Fruit fly (Drosophila melanogaster): ENCODE measurements around the gene RhoGEF3.

The RhoGEF3 gene

dm6 chr3L:324486-324885, 47.2 kb downstream of the RhoGEF3 start, which contains the start of gene CG32344 (continued):
- TF ChIP-seq scrt (GFP tag; optimal IDR thresholded peaks at IDR 0.05) (no peak), al (GFP tag; IDR thresholded peaks at IDR 0.05) (no peak), CG2889 (GFP tag; IDR thresholded peaks at IDR 0.05) (no peak), CG17802 (tag; optimal IDR thresholded peaks at IDR 0.05) (no peak), CG13424 (tag; optimal IDR thresholded peaks at IDR 0.05) (no peak), stc (GFP tag; IDR thresholded peaks at IDR 0.05) (no peak), ro (GFP tag; IDR thresholded peaks at IDR 0.05) (no peak), unpg (GFP tag; optimal IDR thresholded peaks at IDR 0.05) (no peak), CG12391 (tag; optimal IDR thresholded peaks at IDR 0.05) (peak; percentile 5), klu (GFP tag; IDR thresholded peaks at IDR 0.05) (no peak), bsh (GFP tag; optimal IDR thresholded peaks at IDR 0.05) (no peak), Dll (GFP tag; IDR thresholded peaks at IDR 0.05; ENCODE audit: partially characterized antibody) (peak; percentile 80), mld (GFP tag; IDR thresholded peaks at IDR 0.05; ENCODE audit: partially characterized antibody) (peak; percentile 50; the same call in 1 of the 3 replicates), caup (GFP tag; optimal IDR thresholded peaks at IDR 0.05; ENCODE audit: severe bottlenecking) (no peak), ara (GFP tag; IDR thresholded peaks at IDR 0.05) (no peak), cwo (GFP tag; optimal IDR thresholded peaks at IDR 0.05) (peak; percentile 78), ewg (GFP tag; optimal IDR thresholded peaks at IDR 0.05) (no peak), CG10147 (GFP tag; optimal IDR thresholded peaks at IDR 0.05) (no peak), B-H2 (GFP tag; optimal IDR thresholded peaks at IDR 0.05) (peak; percentile 40), CG1529 (GFP tag; optimal IDR thresholded peaks at IDR 0.05) (no peak), CoRest (tag; optimal IDR thresholded peaks at IDR 0.05) (peak; percentile 28), CG11456 (GFP tag; IDR thresholded peaks at IDR 0.05) (no peak), Ets97D (GFP tag; optimal IDR thresholded peaks at IDR 0.05) (peak; percentile 42), CG15514 (GFP tag; optimal IDR thresholded peaks at IDR 0.05) (peak; percentile 17), CG3726 (GFP tag; IDR thresholded peaks at IDR 0.05) (no peak), maf-S (GFP tag; optimal IDR thresholded peaks at IDR 0.05) (no peak), D19A (tag; optimal IDR thresholded peaks at IDR 0.05) (no peak), PHDP (tag; optimal IDR thresholded peaks at IDR 0.05) (peak; percentile 15), Atf6 (GFP tag; IDR thresholded peaks at IDR 0.05) (no peak), Dref (GFP tag; IDR thresholded peaks at IDR 0.05) (peak; percentile 84), H2.0 (GFP tag; IDR thresholded peaks at IDR 0.05) (no peak), grn (GFP tag; optimal IDR thresholded peaks at IDR 0.05) (peak; percentile 40), Trl (optimal IDR thresholded peaks at IDR 0.05) (no peak), Trl (GFP tag; optimal IDR thresholded peaks at IDR 0.05) (no peak), CG6683 (GFP tag; optimal IDR thresholded peaks at IDR 0.05) (no peak), Spps (tag; optimal IDR thresholded peaks at IDR 0.05) (no peak), lbe (GFP tag; optimal IDR thresholded peaks at IDR 0.05) (peak; percentile 41), Tbp (GFP tag; optimal IDR thresholded peaks at IDR 0.05) (peak; percentile 26), Vsx1 (GFP tag; optimal IDR thresholded peaks at IDR 0.05) (no peak), lmd (GFP tag; IDR thresholded peaks at IDR 0.05) (no peak), HmgZ (tag; optimal IDR thresholded peaks at IDR 0.05) (peak; percentile 57), CG10979 (tag; optimal IDR thresholded peaks at IDR 0.05) (no peak), zfh2 (GFP tag; optimal IDR thresholded peaks at IDR 0.05) (no peak), ham (GFP tag; IDR thresholded peaks at IDR 0.05) (no peak), inv (GFP tag; IDR thresholded peaks at IDR 0.05; ENCODE audit: partially characterized antibody) (peak; percentile 51), CG6765 (GFP tag; optimal IDR thresholded peaks at IDR 0.05) (no peak), sens (GFP tag) (peak; percentile 57), kay (GFP tag; optimal IDR thresholded peaks at IDR 0.05) (peak; percentile 50), trem (tag; optimal IDR thresholded peaks at IDR 0.05) (peak; percentile 50), MESR4 (GFP tag; optimal IDR thresholded peaks at IDR 0.05) (peak; percentile 58), CG7987 (GFP tag; optimal IDR thresholded peaks at IDR 0.05) (peak; percentile 21)

Measured in whole organism, embryonic.